Worm (Caenorhabditis elegans) whole organism, L4 larva: ENCODE measurements around the gene grd-11.
"Not testable (repeated sequence)": the region's sequence is repeated elsewhere in the genome, so short reads cannot be mapped to it uniquely, and the experiment has no call there.

Experiments used
- R02D3.7 ChIP-seq: fragments of 150-350 bp; sonication (generic microtip); optimal IDR thresholded peaks from 3 replicates; lab custom pipeline; 2014; ENCODE audit warnings: missing biosample characterization, missing genetic modification characterization
- T20F7.1 ChIP-seq: fragments of 200-800 bp; sonication (Bioruptor generic); optimal IDR thresholded peaks from 2 replicates; lab custom pipeline; 2018; ENCODE audit warnings: mild to moderate bottlenecking, missing genetic modification characterization, missing compliant biosample characterization
- T26A8.4 ChIP-seq: fragments of 200-800 bp; sonication (Bioruptor generic); IDR thresholded peaks from 2 replicates; pipeline ENCODE4 v1.3.6; 2022; ENCODE audit warnings: missing genetic modification characterization, missing compliant biosample characterization
- ZK546.5 ChIP-seq, 2 experiments: sonication (generic microtip); optimal IDR thresholded peaks; 2 replicates each; lab custom pipeline; 2017; ENCODE audit warnings: missing biosample characterization in 2 of 2, missing genetic modification characterization in 2 of 2
- aha-1 ChIP-seq: fragments of 150-350 bp; peaks from one replicate; lab custom pipeline; 2014; ENCODE audit warnings: missing biosample characterization, missing genetic modification characterization
- ama-1 ChIP-seq: fragments of 150-350 bp; optimal IDR thresholded peaks from 2 replicates; lab custom pipeline; 2014; ENCODE audit warnings: inconsistent platforms, mixed read lengths
- arid-1 ChIP-seq: fragments of 200-800 bp; sonication (Bioruptor generic); conservative IDR thresholded peaks from 2 replicates; pipeline ENCODE4 v1.3.6; 2022; ENCODE audit warnings: missing genetic modification reagents, missing genetic modification characterization, missing compliant biosample characterization
- attf-4 ChIP-seq: sonication (generic microtip); optimal IDR thresholded peaks from 3 replicates; lab custom pipeline; 2017; ENCODE audit warnings: missing biosample characterization, missing genetic modification characterization
- ceh-20 ChIP-seq: fragments of 200-800 bp; sonication (Bioruptor generic); IDR thresholded peaks from 2 replicates; pipeline ENCODE4 v1.3.6; 2022; ENCODE audit warnings: missing genetic modification reagents, missing genetic modification characterization, missing compliant biosample characterization
- ces-1 ChIP-seq: fragments of 150-350 bp; sonication (generic microtip); optimal IDR thresholded peaks from 4 replicates; lab custom pipeline; 2014; ENCODE audit warnings: missing biosample characterization, missing genetic modification reagents, missing genetic modification characterization
- daf-16 ChIP-seq, 3 experiments: sonication (generic microtip); optimal IDR thresholded peaks; 2 replicates each; lab custom pipeline; 2016 to 2017; ENCODE audit warnings: missing genetic modification characterization in 3 of 3, missing genetic modification reagents in 3 of 3, mild to moderate bottlenecking in 2 of 3, missing compliant biosample characterization in 2 of 3, missing biosample characterization in 1 of 3, moderate library complexity in 1 of 3
- daf-19 ChIP-seq: fragments of 200-800 bp; sonication (Bioruptor generic); conservative IDR thresholded peaks from 2 replicates; pipeline ENCODE4 v1.3.6; 2022; ENCODE audit warnings: missing genetic modification characterization, missing compliant biosample characterization
- daf-8 ChIP-seq: fragments of 200-800 bp; sonication (Bioruptor generic); IDR thresholded peaks from 2 replicates; pipeline ENCODE4 v1.3.6; 2022; ENCODE audit warnings: missing genetic modification characterization, missing compliant biosample characterization
- dmd-6 ChIP-seq: fragments of 200-800 bp; sonication (Bioruptor generic); IDR thresholded peaks from 2 replicates; pipeline ENCODE4 v1.3.6; 2022; ENCODE audit warnings: missing genetic modification reagents, missing genetic modification characterization, missing compliant biosample characterization
- dpl-1 ChIP-seq: fragments of 150-350 bp; optimal IDR thresholded peaks from 2 replicates; lab custom pipeline; 2014; ENCODE audit warnings: missing biosample characterization, missing genetic modification reagents, missing genetic modification characterization
- dve-1 ChIP-seq: sonication (generic microtip); optimal IDR thresholded peaks from 2 replicates; lab custom pipeline; 2017; ENCODE audit warnings: antibody characterized with exemption, mild to moderate bottlenecking, missing genetic modification characterization, missing compliant biosample characterization; ENCODE audit not compliant: insufficient read depth
- egl-27 ChIP-seq: sonication (generic microtip); optimal IDR thresholded peaks from 3 replicates; lab custom pipeline; 2017; ENCODE audit warnings: missing biosample characterization, missing genetic modification reagents, missing genetic modification characterization
- fkh-10 ChIP-seq: fragments of 150-350 bp; optimal IDR thresholded peaks from 2 replicates; lab custom pipeline; 2014; ENCODE audit warnings: missing biosample characterization, missing genetic modification reagents, missing genetic modification characterization
- jun-1 ChIP-seq: fragments of 150-350 bp; optimal IDR thresholded peaks from 2 replicates; lab custom pipeline; 2014; ENCODE audit warnings: missing biosample characterization, missing genetic modification reagents, missing genetic modification characterization
- lim-7 ChIP-seq: fragments of 200-800 bp; sonication (Bioruptor generic); IDR thresholded peaks from 2 replicates; pipeline ENCODE4 v1.3.6; 2022; ENCODE audit warnings: missing genetic modification characterization, missing compliant biosample characterization
- lin-15B ChIP-seq: fragments of 150-350 bp; sonication (generic microtip); optimal IDR thresholded peaks from 3 replicates; lab custom pipeline; 2014; ENCODE audit warnings: missing biosample characterization, missing genetic modification characterization
- madf-5 ChIP-seq, 2 experiments: fragments of 200-800 bp; sonication (Bioruptor generic); IDR thresholded peaks; 2 replicates each; pipeline ENCODE4 v1.3.6; 2022; ENCODE audit warnings: missing compliant biosample characterization in 2 of 2, missing genetic modification characterization in 2 of 2
- nhr-28 ChIP-seq: fragments of 150-350 bp; optimal IDR thresholded peaks from 2 replicates; lab custom pipeline; 2014; ENCODE audit warnings: missing biosample characterization, missing genetic modification characterization
- nhr-77 ChIP-seq: fragments of 150-350 bp; optimal IDR thresholded peaks from 2 replicates; lab custom pipeline; 2014; ENCODE audit warnings: missing biosample characterization, missing genetic modification characterization
- pha-4 ChIP-seq, 2 experiments: fragments of 150-350 bp in 1 of 2; fragments of 200-800 bp in 1 of 2; sonication (Bioruptor generic) in 1 of 2; IDR thresholded peaks in 1 of 2; optimal IDR thresholded peaks in 1 of 2; 2 replicates each; pipeline versions ENCODE4 v1.3.6 to Lab custom; 2014 to 2022; ENCODE audit warnings: missing genetic modification characterization in 2 of 2, missing genetic modification reagents in 2 of 2, missing biosample characterization in 1 of 2, missing compliant biosample characterization in 1 of 2
- php-3 ChIP-seq: fragments of 200-800 bp; sonication (Bioruptor generic); IDR thresholded peaks from 2 replicates; pipeline ENCODE4 v1.3.6; 2022; ENCODE audit warnings: missing genetic modification reagents, missing genetic modification characterization, missing compliant biosample characterization
- pqm-1 ChIP-seq: sonication (generic microtip); optimal IDR thresholded peaks from 2 replicates; lab custom pipeline; 2017; ENCODE audit warnings: missing biosample characterization, missing genetic modification characterization
- skn-1 ChIP-seq: fragments of 150-350 bp; optimal IDR thresholded peaks from 2 replicates; lab custom pipeline; 2014; ENCODE audit warnings: missing biosample characterization, missing genetic modification characterization
- spr-1 ChIP-seq: sonication (generic microtip); optimal IDR thresholded peaks from 2 replicates; lab custom pipeline; 2016; ENCODE audit warnings: mild to moderate bottlenecking, missing genetic modification characterization, missing compliant biosample characterization
- spr-3 ChIP-seq: fragments of 200-800 bp; sonication (Bioruptor generic); optimal IDR thresholded peaks from 2 replicates; lab custom pipeline; 2018; ENCODE audit warnings: mild to moderate bottlenecking, missing genetic modification characterization, missing compliant biosample characterization
- unc-62 ChIP-seq, 3 experiments: fragments of 150-350 bp in 1 of 3; sonication (generic microtip); optimal IDR thresholded peaks in 2 of 3; peaks in 1 of 3; 1 replicate in 1 of 3; 2 replicates in 2 of 3; lab custom pipeline; 2014 to 2017; ENCODE audit warnings: missing biosample characterization in 3 of 3, missing genetic modification characterization in 3 of 3, missing genetic modification reagents in 3 of 3, missing genotype in 1 of 3
- zip-11 ChIP-seq: fragments of 200-800 bp; sonication (Bioruptor generic); IDR thresholded peaks from 2 replicates; pipeline ENCODE4 v1.3.6; 2022; ENCODE audit warnings: missing genetic modification characterization, missing compliant biosample characterization

Gene grd-11

ce11 chrV:20351195-20351594 lies 5.4 kb upstream of the grd-11 start, which contains the start of gene K02E2.1:
K02E2.1 (plus strand) TSS chrV:20351495.
- TF ChIP-seq ama-1 (lab: Kevin White, UChicago) (no peak), spr-1 (tag; lab: Kevin White, UChicago) (no peak), lin-15B (no peak), T20F7.1 (GFP tag; lab: Kevin White, UChicago) (no peak), arid-1 (no peak), T26A8.4 (no peak), dmd-6 (no peak), daf-8 (GFP tag; lab: Robert Waterston, UW) (no peak), R02D3.7 (no peak), spr-3 (no peak)

DNA sequence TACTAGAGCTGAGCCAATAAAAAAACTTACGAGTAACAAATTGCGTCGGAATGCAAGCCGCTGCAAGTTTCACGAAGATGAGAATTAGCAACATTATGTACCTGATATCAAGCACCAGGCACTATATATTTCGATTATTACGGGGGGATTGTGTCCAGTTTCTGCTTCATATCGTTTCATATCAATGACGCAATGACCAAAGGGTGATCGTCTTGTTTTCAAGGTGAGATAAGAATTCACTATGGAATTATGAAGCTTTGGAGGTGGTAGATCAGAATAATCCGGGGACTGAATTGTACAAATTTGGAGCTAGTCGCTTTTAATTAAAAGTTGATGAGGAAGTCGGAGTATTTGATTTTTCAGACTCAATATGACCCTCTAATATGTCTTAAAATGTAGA lies 10.3 kb downstream of the grd-11 start, which contains the start of gene K02E2.8:
Gene K02E2.8, minus strand, starts transcription at position 101 of the 400 bp plus-strand sequence.
- TF ChIP-seq daf-19 (GFP tag; lab: Robert Waterston, UW) (no peak), php-3 (no peak), ZK546.5 (tag; optimal IDR thresholded peaks at IDR 0.05; lab: Kevin White, UChicago) (no peak), aha-1 (tag; lab: Kevin White, UChicago) (peak; percentile 6), zip-11 (GFP tag; lab: Robert Waterston, UW) (no peak)

DNA sequence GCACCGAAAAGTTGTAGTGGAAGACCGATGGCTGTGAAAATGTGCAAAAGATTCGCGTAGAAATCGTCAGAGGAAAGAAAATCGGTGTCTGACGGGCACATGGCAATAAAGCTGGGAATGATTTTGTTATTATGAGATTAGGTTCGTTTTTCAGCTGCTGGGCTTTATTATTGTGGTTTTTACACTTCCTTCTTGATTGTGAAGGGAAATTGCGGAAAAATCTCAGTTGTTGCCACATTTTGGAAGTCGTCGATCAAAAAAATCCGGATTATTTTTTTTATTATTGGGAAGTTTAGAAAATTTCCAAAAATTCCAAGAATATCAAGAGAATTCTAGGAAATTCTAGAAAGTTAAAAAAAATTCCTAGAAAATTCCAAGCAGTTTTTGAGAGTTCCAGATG lies 12.6 kb downstream of the grd-11 start, which contains the start of gene srh-177:
Gene srh-177, minus strand, starts transcription at position 101 of the 400 bp plus-strand sequence.
- TF ChIP-seq arid-1; fkh-10 (GFP tag; lab: Kevin White, UChicago); aha-1 (tag; lab: Kevin White, UChicago): not testable (repeated sequence)

ce11 chrV:20374484-20374883 lies 17.9 kb downstream of the grd-11 start:
- no peak for TF ChIP-seq zip-11 (GFP tag; lab: Robert Waterston, UW)
- peak; percentile 30 for TF ChIP-seq dve-1
- no peak for TF ChIP-seq T26A8.4
- TF ChIP-seq dmd-6 = no peak
- TF ChIP-seq ceh-20 (GFP tag; lab: Robert Waterston, UW) = no peak
- TF ChIP-seq skn-1 (tag; lab: Kevin White, UChicago) = no peak
- no peak for TF ChIP-seq ZK546.5 (tag; optimal IDR thresholded peaks at IDR 0.05; lab: Kevin White, UChicago)
- no peak for TF ChIP-seq lim-7 (GFP tag; lab: Robert Waterston, UW)
- peak; percentile 34 for TF ChIP-seq nhr-77 (tag; lab: Kevin White, UChicago)
- no peak for TF ChIP-seq ces-1 (GFP tag; lab: Kevin White, UChicago)
- TF ChIP-seq dpl-1 (GFP tag; lab: Kevin White, UChicago) = no peak
- no peak for TF ChIP-seq madf-5 (GFP tag; IDR thresholded peaks at IDR 0.05; lab: Robert Waterston, UW)
- no peak for TF ChIP-seq daf-16 (GFP tag; optimal IDR thresholded peaks at IDR 0.05; lab: Kevin White, UChicago)
- peak; percentile 67 for TF ChIP-seq daf-16 (tag; optimal IDR thresholded peaks at IDR 0.05; lab: Kevin White, UChicago)
- TF ChIP-seq attf-4 (tag; lab: Kevin White, UChicago) = no peak
- TF ChIP-seq pqm-1 = peak; percentile 52
- TF ChIP-seq nhr-28 = peak; percentile 60

DNA sequence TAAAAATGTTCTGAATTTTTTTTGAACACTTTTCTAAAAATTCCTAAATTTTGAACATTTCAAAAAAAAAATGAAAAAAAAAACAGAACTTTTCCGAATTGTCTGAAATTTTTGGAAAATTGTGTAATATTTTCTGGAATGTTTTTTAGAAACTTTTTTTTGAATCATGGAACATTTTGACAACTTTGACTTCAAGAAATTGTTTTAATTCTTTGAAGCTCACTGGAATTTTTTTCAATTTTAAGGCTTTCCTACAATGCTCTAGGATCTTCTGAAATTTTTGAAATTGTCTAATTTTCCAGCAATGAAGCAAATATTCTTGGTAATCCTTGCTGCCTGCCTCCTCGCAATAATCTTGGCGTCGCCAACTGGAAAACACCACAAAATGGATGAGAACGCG lies 18.7 kb downstream of the grd-11 start, which contains the start of gene ins-35:
Gene ins-35, plus strand, starts transcription at position 301 of the 400 bp plus-strand sequence.
- no peak for TF ChIP-seq jun-1 (tag; lab: Kevin White, UChicago)
- TF ChIP-seq egl-27 (tag; lab: Kevin White, UChicago) = no peak

- TF ChIP-seq unc-62 (GFP tag; optimal IDR thresholded peaks at IDR 0.05 in 1 of 2; lab: Kevin White, UChicago) = peak in 1 of 2 experiments; percentile 92
- TF ChIP-seq unc-62 (tag; optimal IDR thresholded peaks at IDR 0.05; lab: Kevin White, UChicago) = no peak
- no peak for TF ChIP-seq pha-4 (GFP tag; IDR thresholded peaks at IDR 0.05; lab: Robert Waterston, UW)
- TF ChIP-seq pha-4 (tag; optimal IDR thresholded peaks at IDR 0.05; lab: Kevin White, UChicago) = no peak
Measured at ce11 chrV:20376070-20376469, 19.5 kb downstream of the grd-11 start.
